Fruit fly (Drosophila melanogaster) S2 (cell line): ENCODE results near the gene cd.

Experiments used
- CG8478 ChIP-seq: fragments of >200 bp; optimal IDR thresholded peaks from 2 replicates; lab custom pipeline; 2018
- CTCF ChIP-seq, 2 experiments: fragments of >200 bp; optimal IDR thresholded peaks; 2 replicates each; lab custom pipeline; 2018

DNA sequence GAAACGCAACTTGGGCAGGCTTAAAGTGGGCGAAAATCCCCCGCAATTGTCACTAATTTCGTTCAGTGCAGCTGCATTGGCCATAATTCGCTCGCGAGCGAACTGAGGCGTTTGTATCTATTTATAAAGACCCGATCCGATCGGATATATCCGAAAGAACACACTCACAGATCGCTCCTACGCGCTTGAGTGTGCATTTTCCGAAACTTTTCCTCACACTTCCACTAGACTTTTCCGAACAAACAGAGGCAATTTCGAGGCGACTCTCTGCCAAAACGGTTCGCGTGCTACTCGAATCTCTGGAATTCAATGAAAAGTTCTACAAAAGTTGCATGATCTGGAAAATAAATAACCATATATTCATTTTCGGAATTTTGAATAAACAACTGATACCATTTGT is 7.0 kb downstream of the cd start, which contains the start of the genes CG6972 and CCAP:
- TF ChIP-seq CG8478 (lab: Kevin White, UChicago): no peak
- TF ChIP-seq CTCF (optimal IDR thresholded peaks at IDR 0.05; lab: Kevin White, UChicago): no peak
